Fruit fly (Drosophila melanogaster): ENCODE data around the gene CG14810.
A peak's percentile ranks its signal among the peaks of the same experiment; 100 is the strongest.

Gene CG14810

dm6 chrX:1846386-1846785 is 26.2 kb upstream of the CG14810 start:
- TF ChIP-seq tin (GFP tag; optimal IDR thresholded peaks at IDR 0.05) (no peak), Antp (GFP tag; optimal IDR thresholded peaks at IDR 0.05) (no peak), crol (GFP tag; IDR thresholded peaks at IDR 0.05) (0 out of 2 replicates have a peak, but pooled peaks have one; percentile 14), lab (GFP tag; optimal IDR thresholded peaks at IDR 0.05) (no peak), CG43689 (GFP tag; IDR thresholded peaks at IDR 0.05) (no peak), Hmx (GFP tag; optimal IDR thresholded peaks at IDR 0.05) (no peak), Fer1 (GFP tag; optimal IDR thresholded peaks at IDR 0.05) (no peak), yki (optimal IDR thresholded peaks at IDR 0.05) (no peak), Max (GFP tag; optimal IDR thresholded peaks at IDR 0.05) (no peak), Trl (optimal IDR thresholded peaks at IDR 0.05) (no peak), Trl (GFP tag; optimal IDR thresholded peaks at IDR 0.05) (no peak), Med (GFP tag) (peak; percentile 65), CG10147 (GFP tag; optimal IDR thresholded peaks at IDR 0.05) (no peak), schlank (tag; optimal IDR thresholded peaks at IDR 0.05) (no peak)

dm6 chrX:1845413-1845951 is 25.3 kb upstream of the CG14810 start:
- TF ChIP-seq CG15269 (tag; optimal IDR thresholded peaks at IDR 0.05) (peak; percentile 33), lab (GFP tag; optimal IDR thresholded peaks at IDR 0.05) (peak; percentile 77), ase (GFP tag; IDR thresholded peaks at IDR 0.05) (no peak), CG10366 (GFP tag; IDR thresholded peaks at IDR 0.05) (peak; percentile 21; the same call in 1 of the 2 replicates), nau (GFP tag; optimal IDR thresholded peaks at IDR 0.05) (peak; percentile 62), Hr3 (GFP tag; optimal IDR thresholded peaks at IDR 0.05) (peak; percentile 9), CG15514 (GFP tag; optimal IDR thresholded peaks at IDR 0.05) (peak; percentile 70), amos (GFP tag; IDR thresholded peaks at IDR 0.05; ENCODE audit: partially characterized antibody) (no peak), prd (optimal IDR thresholded peaks at IDR 0.05) (no peak), prd (GFP tag; IDR thresholded peaks at IDR 0.05) (peak; percentile 50; the same call in 2 of the 3 replicates), MBD-R2 (GFP tag; IDR thresholded peaks at IDR 0.05) (peak; percentile 26; the same call in 1 of the 2 replicates), zfh2 (GFP tag; optimal IDR thresholded peaks at IDR 0.05) (peak; percentile 12), sug (tag; optimal IDR thresholded peaks at IDR 0.05) (peak; percentile 61), chif (GFP tag; optimal IDR thresholded peaks at IDR 0.05) (peak in 1 of 2 experiments; percentile 66), CG7271 (tag; optimal IDR thresholded peaks at IDR 0.05) (peak; percentile 30), E2f1 (GFP tag; IDR thresholded peaks at IDR 0.05) (no peak), Nf-YA (GFP tag; IDR thresholded peaks at IDR 0.05) (peak; percentile 34; the same call in 1 of the 2 replicates), CG18011 (GFP tag; optimal IDR thresholded peaks at IDR 0.05) (peak; percentile 25), cwo (GFP tag; optimal IDR thresholded peaks at IDR 0.05) (peak; percentile 75), tio (GFP tag; optimal IDR thresholded peaks at IDR 0.05) (peak; percentile 60), Asciz (GFP tag; optimal IDR thresholded peaks at IDR 0.05) (peak; percentile 55), Pdp1 (GFP tag; optimal IDR thresholded peaks at IDR 0.05) (peak; percentile 10 to 91), sna (GFP tag; IDR thresholded peaks at IDR 0.05; ENCODE audit: partially characterized antibody) (no peak), CG1603 (tag; optimal IDR thresholded peaks at IDR 0.05) (peak; percentile 65), Fer3 (tag; optimal IDR thresholded peaks at IDR 0.05) (peak; percentile 62), tx (GFP tag; optimal IDR thresholded peaks at IDR 0.05) (peak; percentile 54), croc (GFP tag; conservative IDR thresholded peaks at IDR 0.05) (no peak), gfzf (GFP tag; optimal IDR thresholded peaks at IDR 0.05) (no peak), CG34376 (GFP tag; optimal IDR thresholded peaks at IDR 0.05) (peak; percentile 73), vvl (GFP tag; IDR thresholded peaks at IDR 0.05) (peak; percentile 35), CG5953 (GFP tag; IDR thresholded peaks at IDR 0.05) (0 out of 2 replicates have a peak, but pooled peaks have one; percentile 31), dpn (GFP tag; optimal IDR thresholded peaks at IDR 0.05) (peak in 1 of 2 experiments; percentile 55), h (optimal IDR thresholded peaks at IDR 0.05) (no peak), org-1 (GFP tag; optimal IDR thresholded peaks at IDR 0.05) (peak; percentile 60), CG16779 (GFP tag; IDR thresholded peaks at IDR 0.05) (0 out of 2 replicates have a peak, but pooled peaks have one; percentile 37), Meics (GFP tag; optimal IDR thresholded peaks at IDR 0.05) (peak; percentile 71), crp (GFP tag; optimal IDR thresholded peaks at IDR 0.05) (no peak)

Measured in whole organism, embryonic.